Worm (Caenorhabditis elegans) whole organism, young adult: ENCODE results near the gene ttr-42.

Experiments
- C06A6.2 ChIP-seq: fragments of 200-800 bp; sonication (Bioruptor generic); conservative IDR thresholded peaks from 2 replicates; pipeline ENCODE4 v1.3.6; 2022; ENCODE audit warnings: missing genetic modification characterization, missing compliant biosample characterization
- C17E4.6 ChIP-seq: fragments of 200-800 bp; sonication (Bioruptor generic); IDR thresholded peaks from 2 replicates; pipeline ENCODE4 v1.3.6; 2022; ENCODE audit warnings: missing genetic modification reagents, missing genetic modification characterization, missing compliant biosample characterization
- F39B2.1 ChIP-seq: fragments of 200-800 bp; sonication (Bioruptor generic); IDR thresholded peaks from 2 replicates; pipeline ENCODE4 v1.3.6; 2022; ENCODE audit warnings: missing genetic modification reagents, missing genetic modification characterization, missing compliant biosample characterization
- F55B11.4 ChIP-seq: sonication (generic microtip); optimal IDR thresholded peaks from 2 replicates; lab custom pipeline; 2016; ENCODE audit warnings: missing compliant biosample characterization, missing genetic modification characterization, borderline replicate concordance; ENCODE audit not compliant: insufficient read depth
- F57A8.1 ChIP-seq: fragments of 200-800 bp; sonication (Bioruptor generic); optimal IDR thresholded peaks from 2 replicates; lab custom pipeline; 2018; ENCODE audit warnings: mild to moderate bottlenecking, missing genetic modification characterization, moderate library complexity, missing compliant biosample characterization
- K12H6.12 ChIP-seq: fragments of 200-800 bp; sonication (Bioruptor generic); optimal IDR thresholded peaks from 2 replicates; lab custom pipeline; 2018; ENCODE audit warnings: mild to moderate bottlenecking, missing genetic modification characterization, missing compliant biosample characterization
- T07F8.4 ChIP-seq: sonication (generic microtip); optimal IDR thresholded peaks from 2 replicates; lab custom pipeline; 2016; ENCODE audit warnings: mild to moderate bottlenecking, missing genetic modification characterization, moderate library complexity, missing compliant biosample characterization
- T26A5.8 ChIP-seq: sonication (generic microtip); optimal IDR thresholded peaks from 2 replicates; lab custom pipeline; 2016; ENCODE audit warnings: missing genetic modification characterization, missing compliant biosample characterization
- Y53G8AR.9 ChIP-seq: fragments of 200-800 bp; sonication (Bioruptor generic); conservative IDR thresholded peaks from 2 replicates; pipeline ENCODE4 v1.3.6; 2022; ENCODE audit warnings: missing genetic modification reagents, missing genetic modification characterization, missing compliant biosample characterization
- attf-5 ChIP-seq: fragments of 200-800 bp; sonication (Bioruptor generic); optimal IDR thresholded peaks from 2 replicates; lab custom pipeline; 2018; ENCODE audit warnings: mild to moderate bottlenecking, missing genetic modification characterization, missing compliant biosample characterization
- attf-6 ChIP-seq: fragments of 200-800 bp; sonication (Bioruptor generic); IDR thresholded peaks from 2 replicates; pipeline ENCODE4 v1.3.6; 2022; ENCODE audit warnings: missing genetic modification reagents, missing genetic modification characterization, missing compliant biosample characterization
- ccch-3 ChIP-seq: fragments of 200-800 bp; sonication (Bioruptor generic); optimal IDR thresholded peaks from 2 replicates; lab custom pipeline; 2018; ENCODE audit warnings: mild to moderate bottlenecking, missing genetic modification characterization, missing compliant biosample characterization
- cebp-1 ChIP-seq, 2 experiments: fragments of 200-800 bp in 1 of 2; sonication (Bioruptor generic) in 1 of 2; sonication (generic microtip) in 1 of 2; IDR thresholded peaks in 1 of 2; optimal IDR thresholded peaks in 1 of 2; 2 replicates each; pipeline versions ENCODE4 v1.3.6 to Lab custom; 2017 to 2022; ENCODE audit warnings: missing compliant biosample characterization in 2 of 2, missing genetic modification characterization in 2 of 2, mild to moderate bottlenecking in 1 of 2, missing genetic modification reagents in 1 of 2, moderate library complexity in 1 of 2
- ceh-27 ChIP-seq: fragments of 200-800 bp; sonication (Bioruptor generic); optimal IDR thresholded peaks from 2 replicates; lab custom pipeline; 2018; ENCODE audit warnings: mild to moderate bottlenecking, missing genetic modification characterization, moderate library complexity, missing compliant biosample characterization
- ceh-40 ChIP-seq: fragments of 200-800 bp; sonication (Bioruptor generic); IDR thresholded peaks from 2 replicates; pipeline ENCODE4 v1.3.6; 2022; ENCODE audit warnings: missing genetic modification characterization, missing compliant biosample characterization
- ceh-79 ChIP-seq: sonication (generic microtip); optimal IDR thresholded peaks from 2 replicates; lab custom pipeline; 2017; ENCODE audit warnings: mild to moderate bottlenecking, missing genetic modification characterization, missing compliant biosample characterization
- dox-1 ChIP-seq: fragments of 200-800 bp; sonication (Bioruptor generic); IDR thresholded peaks from 2 replicates; pipeline ENCODE4 v1.3.6; 2022; ENCODE audit warnings: missing genetic modification reagents, missing genetic modification characterization, missing compliant biosample characterization
- egl-18 ChIP-seq: fragments of 200-800 bp; sonication (Bioruptor generic); IDR thresholded peaks from 2 replicates; pipeline ENCODE4 v1.3.6; 2022; ENCODE audit warnings: missing genetic modification reagents, missing genetic modification characterization, missing compliant biosample characterization
- ets-4 ChIP-seq: fragments of 200-800 bp; sonication (Bioruptor generic); optimal IDR thresholded peaks from 2 replicates; lab custom pipeline; 2018; ENCODE audit warnings: mild to moderate bottlenecking, missing genetic modification characterization, missing compliant biosample characterization
- gei-17 ChIP-seq: fragments of 200-800 bp; sonication (Bioruptor generic); optimal IDR thresholded peaks from 2 replicates; lab custom pipeline; 2018; ENCODE audit warnings: mild to moderate bottlenecking, missing genetic modification characterization, missing compliant biosample characterization
- him-1 ChIP-seq: sonication (generic microtip); optimal IDR thresholded peaks from 2 replicates; lab custom pipeline; 2016; ENCODE audit warnings: missing genotype, missing genetic modification reagents, missing genetic modification characterization, missing compliant biosample characterization
- hmg-1.2 ChIP-seq: fragments of 200-800 bp; sonication (Bioruptor generic); IDR thresholded peaks from 2 replicates; pipeline ENCODE4 v1.3.6; 2022; ENCODE audit warnings: missing genetic modification reagents, missing genetic modification characterization, missing compliant biosample characterization
- hmg-20 ChIP-seq: fragments of 200-800 bp; sonication (Bioruptor generic); IDR thresholded peaks from 2 replicates; pipeline ENCODE4 v1.3.6; 2022; ENCODE audit warnings: missing genetic modification reagents, missing genetic modification characterization, missing compliant biosample characterization
- hrde-1 ChIP-seq: sonication (generic microtip); optimal IDR thresholded peaks from 2 replicates; lab custom pipeline; 2016; ENCODE audit warnings: missing genetic modification characterization, mild to moderate bottlenecking, missing compliant biosample characterization, moderate library complexity, missing genotype, missing genetic modification reagents, borderline replicate concordance
- let-526 ChIP-seq: fragments of 200-800 bp; sonication (Bioruptor generic); IDR thresholded peaks from 2 replicates; pipeline ENCODE4 v1.3.6; 2022; ENCODE audit warnings: missing genetic modification reagents, missing genetic modification characterization, missing compliant biosample characterization
- lin-35 ChIP-seq, 3 experiments: fragments of 150-350 bp in 2 of 3; sonication (generic microtip) in 1 of 3; optimal IDR thresholded peaks; 2 replicates each; lab custom pipeline; 2014 to 2018; ENCODE audit warnings: missing biosample characterization in 3 of 3, missing genetic modification characterization in 3 of 3, missing genetic modification reagents in 3 of 3
- lir-1 ChIP-seq: fragments of 200-800 bp; sonication (Bioruptor generic); conservative IDR thresholded peaks from 2 replicates; pipeline ENCODE4 v1.3.6; 2022; ENCODE audit warnings: missing genetic modification reagents, missing genetic modification characterization, missing compliant biosample characterization
- lsy-27 ChIP-seq: sonication (generic microtip); optimal IDR thresholded peaks from 2 replicates; lab custom pipeline; 2017; ENCODE audit warnings: missing genetic modification characterization, mild to moderate bottlenecking, missing compliant biosample characterization, antibody characterized with exemption, missing genotype, borderline replicate concordance; ENCODE audit not compliant: insufficient read depth
- madf-10 ChIP-seq: sonication (generic microtip); optimal IDR thresholded peaks from 2 replicates; lab custom pipeline; 2016; ENCODE audit warnings: mild to moderate bottlenecking, missing genetic modification characterization, missing compliant biosample characterization
- madf-6 ChIP-seq: fragments of 200-800 bp; sonication (Bioruptor generic); IDR thresholded peaks from 2 replicates; pipeline ENCODE4 v1.3.6; 2022; ENCODE audit warnings: missing genetic modification reagents, missing genetic modification characterization, missing compliant biosample characterization
- mcd-1 ChIP-seq: fragments of 200-800 bp; sonication (Bioruptor generic); IDR thresholded peaks from 2 replicates; pipeline ENCODE4 v1.3.6; 2022; ENCODE audit warnings: missing genetic modification reagents, missing genetic modification characterization, missing compliant biosample characterization
- nfya-1 ChIP-seq: sonication (generic microtip); optimal IDR thresholded peaks from 2 replicates; lab custom pipeline; 2017; ENCODE audit warnings: antibody characterized with exemption, missing compliant biosample characterization, missing genetic modification characterization, borderline replicate concordance; ENCODE audit not compliant: insufficient read depth
- nfyb-1 ChIP-seq: fragments of 200-800 bp; sonication (Bioruptor generic); IDR thresholded peaks from 2 replicates; pipeline ENCODE4 v1.3.6; 2022; ENCODE audit warnings: missing genetic modification reagents, missing genetic modification characterization, missing compliant biosample characterization
- nhr-179 ChIP-seq: sonication (generic microtip); optimal IDR thresholded peaks from 2 replicates; lab custom pipeline; 2016; ENCODE audit warnings: mild to moderate bottlenecking, missing genetic modification characterization, missing compliant biosample characterization
- nhr-80 ChIP-seq: sonication (generic microtip); optimal IDR thresholded peaks from 2 replicates; lab custom pipeline; 2016; ENCODE audit warnings: missing genetic modification characterization, missing compliant biosample characterization
- rcor-1 ChIP-seq: fragments of 200-800 bp; sonication (Bioruptor generic); IDR thresholded peaks from 2 replicates; pipeline ENCODE4 v1.3.6; 2022; ENCODE audit warnings: missing genetic modification reagents, missing genetic modification characterization, missing compliant biosample characterization
- rec-8 ChIP-seq, 2 experiments: sonication (generic microtip); optimal IDR thresholded peaks; 2 replicates each; lab custom pipeline; 2016; ENCODE audit warnings: mild to moderate bottlenecking in 2 of 2, missing genetic modification characterization in 2 of 2, missing genetic modification reagents in 2 of 2, missing genotype in 2 of 2, missing biosample characterization in 1 of 2, missing compliant biosample characterization in 1 of 2, moderate library complexity in 1 of 2
- sdz-38 ChIP-seq: sonication (generic microtip); optimal IDR thresholded peaks from 2 replicates; lab custom pipeline; 2016; ENCODE audit warnings: missing genotype, missing genetic modification characterization, missing compliant biosample characterization
- unc-62 ChIP-seq: fragments of 150-350 bp; optimal IDR thresholded peaks from 2 replicates; lab custom pipeline; 2014; ENCODE audit warnings: missing biosample characterization, missing genetic modification reagents, missing genetic modification characterization
- zfh-2 ChIP-seq: fragments of 200-800 bp; sonication (Bioruptor generic); conservative IDR thresholded peaks from 2 replicates; pipeline ENCODE4 v1.3.6; 2022; ENCODE audit warnings: missing genetic modification reagents, missing genetic modification characterization, missing compliant biosample characterization
- ztf-22 ChIP-seq: fragments of 200-800 bp; sonication (Bioruptor generic); optimal IDR thresholded peaks from 2 replicates; lab custom pipeline; 2018; ENCODE audit warnings: mild to moderate bottlenecking, missing genetic modification characterization, moderate library complexity, missing compliant biosample characterization
- ztf-26 ChIP-seq: sonication (generic microtip); optimal IDR thresholded peaks from 2 replicates; lab custom pipeline; 2017; ENCODE audit warnings: missing genetic modification characterization, missing compliant biosample characterization

ttr-42 gene

ce11 chrX:2604358-2605016 lies 26.9 kb downstream of the ttr-42 start:
- TF ChIP-seq hmg-1.2 (GFP tag; lab: Robert Waterston, UW) (no peak), mcd-1 (GFP tag; lab: Robert Waterston, UW) (no peak), hrde-1 (no peak), nfya-1 (no peak), egl-18 (no peak), K12H6.12 (tag; lab: Kevin White, UChicago) (peak; percentile 27), ceh-40 (no peak), ztf-26 (tag; lab: Kevin White, UChicago) (no peak)

- TF ChIP-seq cebp-1 (GFP tag; IDR thresholded peaks at IDR 0.05; lab: Robert Waterston, UW) (no peak), cebp-1 (tag; optimal IDR thresholded peaks at IDR 0.05; lab: Kevin White, UChicago) (peak; percentile 54), attf-6 (GFP tag; lab: Robert Waterston, UW) (no peak), dox-1 (no peak), C06A6.2 (no peak)
Observed at ce11 chrX:2607522-2608278, 30.2 kb downstream of the ttr-42 start, which contains the start of gene T03G6.1. T03G6.1 (plus strand) TSS chrX:2608228.

- TF ChIP-seq zfh-2, result no peak
- TF ChIP-seq ztf-22 (GFP tag; lab: Kevin White, UChicago), result peak; percentile 14
- TF ChIP-seq nhr-80, result peak; percentile 51
- no peak for TF ChIP-seq ets-4 (GFP tag; lab: Kevin White, UChicago)
- no peak for TF ChIP-seq F55B11.4 (tag; lab: Kevin White, UChicago)
- TF ChIP-seq nhr-179 (tag; lab: Kevin White, UChicago), result no peak
- peak in 1 of 3 experiments; percentile 67 for TF ChIP-seq lin-35 (GFP tag; optimal IDR thresholded peaks at IDR 0.05; lab: Kevin White, UChicago)
- peak; percentile 70; the same call in 1 of the 2 replicates for TF ChIP-seq hmg-20
- TF ChIP-seq nfyb-1, result peak; percentile 85
- TF ChIP-seq rec-8 (tag; optimal IDR thresholded peaks at IDR 0.05; lab: Kevin White, UChicago), result peak in 1 of 2 experiments; percentile 69
- peak; percentile 69 for TF ChIP-seq attf-5 (GFP tag; lab: Kevin White, UChicago)
- peak; percentile 76 for TF ChIP-seq ceh-27 (GFP tag; lab: Kevin White, UChicago)
- peak; percentile 40 for TF ChIP-seq lsy-27
- peak; percentile 89 for TF ChIP-seq him-1 (tag; lab: Kevin White, UChicago)
- TF ChIP-seq C17E4.6 (GFP tag; lab: Robert Waterston, UW), result peak; percentile 37; the same call in 1 of the 2 replicates
- no peak for TF ChIP-seq sdz-38
- peak; percentile 77 for TF ChIP-seq gei-17 (GFP tag; lab: Kevin White, UChicago)
- peak; percentile 89 for TF ChIP-seq ceh-79
- TF ChIP-seq madf-6 (GFP tag; lab: Robert Waterston, UW), result peak; percentile 64
- 0 out of 2 replicates have a peak, but pooled peaks have one; percentile 26 for TF ChIP-seq let-526 (GFP tag; lab: Robert Waterston, UW)
- peak; percentile 20 for TF ChIP-seq T26A5.8 (tag; lab: Kevin White, UChicago)
- TF ChIP-seq Y53G8AR.9 (GFP tag; lab: Robert Waterston, UW), result 0 out of 2 replicates have a peak, but pooled peaks have one; percentile 30
- no peak for TF ChIP-seq F39B2.1
- TF ChIP-seq rcor-1, result peak; percentile 78
- no peak for TF ChIP-seq unc-62
- TF ChIP-seq lir-1 (GFP tag; lab: Robert Waterston, UW), result peak; percentile 63; the same call in 1 of the 2 replicates
- peak; percentile 42 for TF ChIP-seq madf-10 (tag; lab: Kevin White, UChicago)
- peak; percentile 48; the same call in 1 of the 2 replicates for TF ChIP-seq egl-18
- TF ChIP-seq ccch-3, result no peak
- peak; percentile 76 for TF ChIP-seq F57A8.1 (GFP tag; lab: Kevin White, UChicago)
- TF ChIP-seq T07F8.4 (tag; lab: Kevin White, UChicago), result peak; percentile 61
Observed at ce11 chrX:2613077-2613476, 35.5 kb downstream of the ttr-42 start.
